Fruit fly (Drosophila melanogaster) S2 (cell line): ENCODE results near the gene CG6602.

ENCODE experiments used
- CG8478 ChIP-seq: fragments of >200 bp; optimal IDR thresholded peaks from 2 replicates; lab custom pipeline; 2018
- CTCF ChIP-seq, 2 experiments: fragments of >200 bp; optimal IDR thresholded peaks; 2 replicates each; lab custom pipeline; 2018

dm6 chr3L:6084446-6084845 lies 12.5 kb downstream of the CG6602 start:
- TF ChIP-seq CTCF (optimal IDR thresholded peaks at IDR 0.05; lab: Kevin White, UChicago) = no peak
- no peak for TF ChIP-seq CG8478 (lab: Kevin White, UChicago)
